Worm (Caenorhabditis elegans) whole organism, young adult: ENCODE results near the gene Y82E9BR.10.
"Not testable (repeated sequence)": the region's sequence is repeated elsewhere in the genome, so short reads cannot be mapped to it uniquely, and the experiment has no call there.

Source experiments
- C06A6.2 ChIP-seq: fragments of 200-800 bp; sonication (Bioruptor generic); conservative IDR thresholded peaks from 2 replicates; pipeline ENCODE4 v1.3.6; 2022; ENCODE audit warnings: missing genetic modification characterization, missing compliant biosample characterization
- ama-1 ChIP-seq, 3 experiments: fragments of 150-350 bp in 1 of 3; sonication (generic microtip) in 2 of 3; optimal IDR thresholded peaks; 2 replicates each; lab custom pipeline; 2014 to 2018; ENCODE audit warnings: missing biosample characterization in 2 of 3, missing genetic modification characterization in 2 of 3, missing genetic modification reagents in 2 of 3
- ccch-3 ChIP-seq: fragments of 200-800 bp; sonication (Bioruptor generic); optimal IDR thresholded peaks from 2 replicates; lab custom pipeline; 2018; ENCODE audit warnings: mild to moderate bottlenecking, missing genetic modification characterization, missing compliant biosample characterization
- mel-28 ChIP-seq: sonication (generic microtip); optimal IDR thresholded peaks from 2 replicates; lab custom pipeline; 2016; ENCODE audit warnings: borderline replicate concordance, mild to moderate bottlenecking, missing genetic modification characterization, missing compliant biosample characterization
- nhr-90 ChIP-seq: sonication (generic microtip); optimal IDR thresholded peaks from 2 replicates; lab custom pipeline; 2016; ENCODE audit warnings: missing genotype, mild to moderate bottlenecking, missing genetic modification characterization, missing compliant biosample characterization
- pha-4 ChIP-seq: fragments of 150-350 bp; sonication (generic microtip); optimal IDR thresholded peaks from 2 replicates; lab custom pipeline; 2014; ENCODE audit warnings: missing biosample characterization, missing genetic modification reagents, missing genetic modification characterization
- ztf-3 ChIP-seq: fragments of 200-800 bp; sonication (Bioruptor generic); optimal IDR thresholded peaks from 2 replicates; lab custom pipeline; 2018; ENCODE audit warnings: mild to moderate bottlenecking, missing genetic modification characterization, missing compliant biosample characterization

- not testable (repeated sequence) for TF ChIP-seq ccch-3 (GFP tag; lab: Kevin White, UChicago); nhr-90 (tag; lab: Kevin White, UChicago); ama-1 (optimal IDR thresholded peaks at IDR 0.05; lab: Kevin White, UChicago); ama-1 (GFP tag; optimal IDR thresholded peaks at IDR 0.05; lab: Kevin White, UChicago); ztf-3 (GFP tag; lab: Kevin White, UChicago); mel-28 (tag; lab: Kevin White, UChicago); C06A6.2; pha-4 (tag; lab: Kevin White, UChicago)
These were observed 17.4 kb downstream of the Y82E9BR.10 start, which contains the start of gene Y82E9BR.8 for ce11 chrIII:1357973-1358372.
